Fruit fly (Drosophila melanogaster) whole organism, prepupa: ENCODE measurements around the gene CG15025.

ENCODE experiments used
- CG6808 ChIP-seq: fragments of 200-800 bp; sonication (Bioruptor generic); optimal IDR thresholded peaks from 3 replicates; lab custom pipeline; 2017; ENCODE audit warnings: missing biosample characterization, missing genetic modification characterization, mild to moderate bottlenecking, moderate library complexity, missing genetic modification reagents
- CG6854 ChIP-seq: fragments of 200-800 bp; sonication (Bioruptor generic); optimal IDR thresholded peaks from 2 replicates; lab custom pipeline; 2017; ENCODE audit warnings: missing biosample characterization, mild to moderate bottlenecking, missing genetic modification characterization
- CG8119 ChIP-seq: fragments of 200-800 bp; sonication (Bioruptor generic); IDR thresholded peaks from 3 replicates; pipeline ENCODE4 v1.3.6; 2022; ENCODE audit warnings: missing biosample characterization, missing genetic modification characterization
- Gug ChIP-seq: fragments of 200-800 bp; sonication (Bioruptor generic); IDR thresholded peaks from 2 replicates; pipeline ENCODE4 v1.3.6; 2022; ENCODE audit warnings: missing biosample characterization, missing genetic modification characterization
- Hr39 ChIP-seq: fragments of 200-800 bp; sonication (Bioruptor generic); optimal IDR thresholded peaks from 2 replicates; lab custom pipeline; 2016; ENCODE audit warnings: missing biosample characterization, missing genetic modification characterization
- OdsH ChIP-seq: fragments of 200-800 bp; sonication (Bioruptor generic); optimal IDR thresholded peaks from 3 replicates; lab custom pipeline; 2016; ENCODE audit warnings: missing biosample characterization, missing genetic modification characterization
- Smox ChIP-seq: fragments of 200-800 bp; sonication (Bioruptor generic); optimal IDR thresholded peaks from 3 replicates; lab custom pipeline; 2016; ENCODE audit warnings: missing biosample characterization, missing genetic modification characterization
- pdm3 ChIP-seq: fragments of 200-800 bp; sonication (Bioruptor generic); optimal IDR thresholded peaks from 3 replicates; lab custom pipeline; 2016; ENCODE audit warnings: missing biosample characterization, missing genetic modification characterization
- vri ChIP-seq: fragments of 200-800 bp; sonication (Bioruptor generic); optimal IDR thresholded peaks from 3 replicates; lab custom pipeline; 2016; ENCODE audit warnings: missing biosample characterization, mild to moderate bottlenecking, missing genetic modification characterization

DNA sequence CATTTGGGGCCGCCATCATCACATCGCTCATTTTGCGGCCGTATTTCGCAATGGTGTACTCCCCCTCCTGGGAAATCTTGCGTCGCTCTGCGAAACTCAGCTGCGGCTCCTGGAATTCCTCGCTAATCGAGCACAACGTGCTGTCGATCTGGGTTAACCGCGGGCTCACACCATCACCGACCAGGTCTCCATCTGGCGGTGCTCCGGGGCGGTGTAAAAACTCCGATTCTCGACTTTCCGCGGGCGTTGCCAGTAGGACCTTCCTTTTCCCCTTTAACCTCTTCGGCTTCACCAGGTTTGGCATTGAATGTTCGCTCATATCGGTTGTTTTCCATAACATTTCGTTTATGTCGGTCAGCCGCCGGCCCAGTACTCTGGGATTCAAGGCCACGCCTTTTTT lies 952 bp downstream of the CG15025 start:
- TF ChIP-seq vri (no peak), pdm3 (no peak), CG6854 (GFP tag; lab: Kevin White, UChicago) (no peak), OdsH (GFP tag; lab: Kevin White, UChicago) (no peak), Hr39 (GFP tag; lab: Kevin White, UChicago) (no peak), CG8119 (GFP tag; lab: Robert Waterston, UW) (no peak), Gug (GFP tag; lab: Robert Waterston, UW) (no peak), Smox (no peak), CG6808 (GFP tag; lab: Kevin White, UChicago) (no peak)
